Worm (Caenorhabditis elegans): ENCODE results near the gene ZC477.2.
A peak's percentile ranks its signal among the peaks of the same experiment; 100 is the strongest.

ZC477.2 gene

DNA sequence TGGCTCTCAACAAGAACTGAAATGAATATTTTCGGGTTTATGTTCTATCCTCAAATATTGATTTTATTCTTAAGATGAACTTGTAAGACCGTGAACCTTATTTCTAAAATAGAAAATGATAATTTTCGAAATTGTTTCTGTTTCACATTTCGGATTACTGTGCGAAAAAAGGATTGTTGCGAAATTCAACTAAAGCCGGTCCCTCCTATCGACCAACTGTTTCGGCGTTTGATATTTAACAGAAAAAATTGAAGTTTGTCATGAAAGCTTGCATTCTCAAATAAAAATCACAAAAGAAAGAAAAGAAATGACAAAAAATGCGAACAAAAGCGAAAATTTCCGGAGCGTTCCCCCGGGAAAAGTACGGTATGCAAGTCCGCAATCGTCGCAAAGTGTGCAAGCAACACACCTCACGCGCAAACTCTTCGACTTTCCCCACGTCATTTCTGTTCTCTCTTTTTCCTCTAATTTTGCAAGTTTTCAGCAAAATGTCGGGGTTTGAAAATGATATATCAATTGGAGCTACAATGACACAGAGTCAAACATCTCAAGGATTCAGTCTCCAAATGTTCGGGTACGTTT is 41.1 kb downstream of the ZC477.2 start, which contains the start of gene C34D4.4 (continued):
- TF ChIP-seq grh-1 (GFP tag; IDR thresholded peaks at IDR 0.05) (no peak), rnt-1 (tag; optimal IDR thresholded peaks at IDR 0.05) (peak; percentile 19), unc-62 (GFP tag; optimal IDR thresholded peaks at IDR 0.05) (no peak), nhr-19 (GFP tag; conservative IDR thresholded peaks at IDR 0.05) (no peak), nhr-20 (tag; optimal IDR thresholded peaks at IDR 0.05) (peak; percentile 14), ceh-90 (tag; optimal IDR thresholded peaks at IDR 0.05) (no peak), swsn-7 (tag; optimal IDR thresholded peaks at IDR 0.05) (no peak), hlh-17 (GFP tag; optimal IDR thresholded peaks at IDR 0.05; ENCODE audit: borderline replicate concordance) (no peak), blmp-1 (tag; optimal IDR thresholded peaks at IDR 0.05) (peak; percentile 65), snu-23 (GFP tag; optimal IDR thresholded peaks at IDR 0.05) (peak; percentile 47), aly-2 (tag; optimal IDR thresholded peaks at IDR 0.05) (no peak), mdl-1 (tag; optimal IDR thresholded peaks at IDR 0.05) (no peak), sptf-1 (tag; optimal IDR thresholded peaks at IDR 0.05) (no peak), zip-4 (GFP tag; optimal IDR thresholded peaks at IDR 0.05) (peak; percentile 61), efl-3 (GFP tag; optimal IDR thresholded peaks at IDR 0.05) (no peak), Y116A8C.19 (tag; optimal IDR thresholded peaks at IDR 0.05; ENCODE audit: borderline replicate concordance) (no peak), xbp-1 (tag; optimal IDR thresholded peaks at IDR 0.05) (peak; percentile 9), nhr-90 (tag; optimal IDR thresholded peaks at IDR 0.05; ENCODE audit: poor library complexity) (no peak), ceh-63 (GFP tag; optimal IDR thresholded peaks at IDR 0.05) (no peak), nhr-28 (tag; optimal IDR thresholded peaks at IDR 0.05) (no peak), C16A3.4 (tag; optimal IDR thresholded peaks at IDR 0.05) (no peak), snpc-4 (tag; optimal IDR thresholded peaks at IDR 0.05) (peak; percentile 3), egl-27 (tag; optimal IDR thresholded peaks at IDR 0.05) (no peak), zag-1 (tag; optimal IDR thresholded peaks at IDR 0.05) (no peak), nhr-76 (tag; optimal IDR thresholded peaks at IDR 0.05) (no peak), egl-13 (tag; optimal IDR thresholded peaks at IDR 0.05) (no peak), lin-35 (GFP tag; optimal IDR thresholded peaks at IDR 0.05) (peak; percentile 57 to 72), C34B4.2 (tag; optimal IDR thresholded peaks at IDR 0.05) (no peak), unc-130 (tag; optimal IDR thresholded peaks at IDR 0.05) (peak; percentile 22), hlh-4 (tag; optimal IDR thresholded peaks at IDR 0.05) (no peak), fkh-10 (GFP tag; optimal IDR thresholded peaks at IDR 0.05) (no peak), unc-98 (GFP tag; IDR thresholded peaks at IDR 0.05) (no peak), ceh-88 (GFP tag; IDR thresholded peaks at IDR 0.05) (no peak), lin-15B (tag; optimal IDR thresholded peaks at IDR 0.05) (peak; percentile 35), fkh-4 (tag; optimal IDR thresholded peaks at IDR 0.05; ENCODE audit: borderline replicate concordance) (no peak), elt-2 (tag; optimal IDR thresholded peaks at IDR 0.05) (no peak), isw-1 (GFP tag; IDR thresholded peaks at IDR 0.05) (peak; percentile 17; the same call in 1 of the 2 replicates)

DNA sequence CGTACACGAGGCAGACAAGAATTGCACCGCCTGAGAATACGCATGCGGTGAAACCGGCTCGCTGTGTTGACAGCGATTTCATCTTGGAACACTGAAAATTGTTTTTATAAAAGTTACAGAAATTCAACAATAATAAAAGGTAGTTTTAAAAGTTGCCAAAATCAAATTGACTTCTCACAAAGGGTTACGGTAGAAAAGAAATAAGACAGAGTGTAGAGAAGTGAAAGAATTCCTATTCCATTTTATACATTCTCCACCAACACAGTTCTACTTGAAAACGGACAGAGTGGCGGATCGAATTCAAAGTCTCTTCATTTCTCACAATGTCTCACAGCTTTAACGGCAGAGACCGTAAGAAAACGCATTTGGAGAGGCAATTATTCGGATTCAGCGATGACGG is 44.4 kb downstream of the ZC477.2 start, which contains the start of gene col-113:
Gene col-113, minus strand, starts transcription at position 101 of the 400 bp plus-strand sequence.
- TF ChIP-seq irx-1 (tag; optimal IDR thresholded peaks at IDR 0.05) = no peak
- TF ChIP-seq nhr-47 (tag; optimal IDR thresholded peaks at IDR 0.05) = no peak
- peak; percentile 55 for TF ChIP-seq nhr-85 (tag)

DNA sequence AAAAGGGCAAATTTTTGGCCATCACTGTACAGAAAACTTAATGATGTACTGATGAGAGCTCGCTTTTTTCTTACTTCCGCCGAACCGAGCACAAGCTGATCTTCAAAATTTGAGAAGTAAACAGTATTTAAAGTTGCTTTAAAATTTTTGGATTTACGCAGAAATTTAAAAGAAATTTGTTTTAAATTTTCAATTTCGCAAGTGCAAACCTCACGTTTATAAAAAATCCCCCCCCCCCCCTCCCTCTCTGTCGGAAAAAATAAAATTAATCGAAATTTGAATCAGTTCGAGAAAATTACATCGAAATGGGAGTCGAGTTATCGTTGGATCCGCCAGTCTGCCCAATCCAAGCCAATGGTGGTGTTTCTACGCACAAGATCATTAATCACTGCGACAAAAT is 45.4 kb downstream of the ZC477.2 start, which contains the start of gene C34D4.3:
Gene C34D4.3, plus strand, starts transcription at position 301 of the 400 bp plus-strand sequence.
- no peak for TF ChIP-seq ceh-8 (GFP tag; optimal IDR thresholded peaks at IDR 0.05)
- TF ChIP-seq ceh-82 (tag; optimal IDR thresholded peaks at IDR 0.05) = no peak
- no peak for TF ChIP-seq sptf-1 (tag; optimal IDR thresholded peaks at IDR 0.05)
- TF ChIP-seq fos-1 (tag; optimal IDR thresholded peaks at IDR 0.05) = no peak
- no peak for TF ChIP-seq aha-1 (tag; optimal IDR thresholded peaks at IDR 0.05)
- TF ChIP-seq irx-1 (tag; optimal IDR thresholded peaks at IDR 0.05) = no peak
- TF ChIP-seq unc-30 (tag; optimal IDR thresholded peaks at IDR 0.05) = no peak
- no peak for TF ChIP-seq ama-1 (optimal IDR thresholded peaks at IDR 0.05)
- no peak for TF ChIP-seq nhr-76 (tag; optimal IDR thresholded peaks at IDR 0.05)
